Fruit fly (Drosophila melanogaster) whole organism, prepupa: ENCODE measurements around the gene neb.

Source experiments
- CG10669 ChIP-seq: fragments of 200-800 bp; sonication (Bioruptor generic); optimal IDR thresholded peaks from 3 replicates; lab custom pipeline; 2018; ENCODE audit warnings: missing biosample characterization, mild to moderate bottlenecking, missing genetic modification characterization, moderate library complexity
- CG11294 ChIP-seq: fragments of 200-800 bp; sonication (Bioruptor generic); IDR thresholded peaks from 2 replicates; pipeline ENCODE4 v1.3.6; 2022; ENCODE audit warnings: missing biosample characterization, missing genetic modification characterization
- CG11762 ChIP-seq: fragments of 200-800 bp; sonication (Bioruptor generic); optimal IDR thresholded peaks from 3 replicates; lab custom pipeline; 2016; ENCODE audit warnings: missing biosample characterization, missing genetic modification characterization; ENCODE audit not compliant: insufficient read depth
- CG11902 ChIP-seq: fragments of 200-800 bp; sonication (Bioruptor generic); optimal IDR thresholded peaks from 3 replicates; lab custom pipeline; 2016; ENCODE audit warnings: missing biosample characterization, missing genetic modification characterization
- CG16779 ChIP-seq: fragments of 200-800 bp; sonication (Bioruptor generic); optimal IDR thresholded peaks from 3 replicates; lab custom pipeline; 2017; ENCODE audit warnings: missing biosample characterization, mild to moderate bottlenecking, missing genetic modification characterization
- CG3032 ChIP-seq: fragments of 200-800 bp; optimal IDR thresholded peaks from 2 replicates; lab custom pipeline; 2019; ENCODE audit warnings: missing biosample characterization, mild to moderate bottlenecking, missing genetic modification characterization, moderate library complexity
- CG32006 ChIP-seq: fragments of 200-800 bp; sonication (Bioruptor generic); optimal IDR thresholded peaks from 3 replicates; lab custom pipeline; 2017; ENCODE audit warnings: missing biosample characterization, mild to moderate bottlenecking, missing genetic modification characterization
- CG34406 ChIP-seq: fragments of 200-800 bp; sonication (Bioruptor generic); optimal IDR thresholded peaks from 3 replicates; lab custom pipeline; 2016; ENCODE audit warnings: missing biosample characterization, missing genetic modification characterization
- CG6276 ChIP-seq: fragments of 200-800 bp; sonication (Bioruptor generic); optimal IDR thresholded peaks from 2 replicates; lab custom pipeline; 2017; ENCODE audit warnings: missing biosample characterization, mild to moderate bottlenecking, missing genetic modification characterization
- CG6808 ChIP-seq: fragments of 200-800 bp; sonication (Bioruptor generic); optimal IDR thresholded peaks from 3 replicates; lab custom pipeline; 2017; ENCODE audit warnings: missing biosample characterization, missing genetic modification characterization, mild to moderate bottlenecking, moderate library complexity, missing genetic modification reagents
- CG6854 ChIP-seq: fragments of 200-800 bp; sonication (Bioruptor generic); optimal IDR thresholded peaks from 2 replicates; lab custom pipeline; 2017; ENCODE audit warnings: missing biosample characterization, mild to moderate bottlenecking, missing genetic modification characterization
- CG7368 ChIP-seq: fragments of 200-800 bp; sonication (Bioruptor generic); optimal IDR thresholded peaks from 3 replicates; lab custom pipeline; 2016; ENCODE audit warnings: missing biosample characterization, missing genetic modification characterization
- CG8119 ChIP-seq: fragments of 200-800 bp; sonication (Bioruptor generic); IDR thresholded peaks from 3 replicates; pipeline ENCODE4 v1.3.6; 2022; ENCODE audit warnings: missing biosample characterization, missing genetic modification characterization
- CG8319 ChIP-seq: fragments of 200-800 bp; sonication (Bioruptor generic); optimal IDR thresholded peaks from 3 replicates; lab custom pipeline; 2016; ENCODE audit warnings: missing biosample characterization, missing genetic modification characterization
- CG9139 ChIP-seq: fragments of 200-800 bp; sonication (Bioruptor generic); optimal IDR thresholded peaks from 3 replicates; lab custom pipeline; 2017; ENCODE audit warnings: missing biosample characterization, mild to moderate bottlenecking, missing genetic modification characterization
- Eip75B ChIP-seq: fragments of 200-800 bp; sonication (Bioruptor generic); optimal IDR thresholded peaks from 3 replicates; lab custom pipeline; 2016; ENCODE audit warnings: missing biosample characterization, missing genetic modification characterization
- Eip78C ChIP-seq: fragments of 200-800 bp; sonication (Bioruptor generic); peaks from one replicate; lab custom pipeline; 2016; ENCODE audit warnings: missing biosample characterization, missing genetic modification characterization
- Eip93F ChIP-seq: fragments of 200-800 bp; sonication (Bioruptor generic); optimal IDR thresholded peaks from 2 replicates; lab custom pipeline; 2016; ENCODE audit warnings: missing biosample characterization, mild to moderate bottlenecking, missing genetic modification characterization
- Ets21C ChIP-seq: fragments of 200-800 bp; sonication (Bioruptor generic); optimal IDR thresholded peaks from 3 replicates; lab custom pipeline; 2016; ENCODE audit warnings: missing biosample characterization, missing genetic modification characterization
- Ets96B ChIP-seq: fragments of 200-800 bp; optimal IDR thresholded peaks from 2 replicates; lab custom pipeline; 2019; ENCODE audit warnings: missing biosample characterization, mild to moderate bottlenecking, missing genetic modification characterization, moderate library complexity
- Hr38 ChIP-seq: sonication (Bioruptor generic); optimal IDR thresholded peaks from 2 replicates; lab custom pipeline; 2016; ENCODE audit warnings: missing biosample characterization, missing genetic modification characterization
- Hr4 ChIP-seq: fragments of 200-800 bp; sonication (Bioruptor generic); optimal IDR thresholded peaks from 3 replicates; lab custom pipeline; 2016; ENCODE audit warnings: missing biosample characterization, missing genetic modification characterization
- Met ChIP-seq: fragments of 200-800 bp; sonication (Bioruptor generic); optimal IDR thresholded peaks from 3 replicates; lab custom pipeline; 2016; ENCODE audit warnings: missing biosample characterization, missing genetic modification characterization
- Smox ChIP-seq: fragments of 200-800 bp; sonication (Bioruptor generic); optimal IDR thresholded peaks from 3 replicates; lab custom pipeline; 2016; ENCODE audit warnings: missing biosample characterization, missing genetic modification characterization
- Sox102F ChIP-seq: fragments of 200-800 bp; sonication (Bioruptor generic); optimal IDR thresholded peaks from 2 replicates; lab custom pipeline; 2016; ENCODE audit warnings: missing biosample characterization, mild to moderate bottlenecking, missing genetic modification characterization
- achi ChIP-seq: fragments of 200-800 bp; sonication (Bioruptor generic); optimal IDR thresholded peaks from 3 replicates; lab custom pipeline; 2016; ENCODE audit warnings: missing biosample characterization, missing genetic modification characterization
- cyc ChIP-seq: fragments of 200-800 bp; sonication (Bioruptor generic); optimal IDR thresholded peaks from 3 replicates; lab custom pipeline; 2016; ENCODE audit warnings: missing biosample characterization, missing genetic modification characterization
- dsx ChIP-seq: fragments of 200-800 bp; optimal IDR thresholded peaks from 3 replicates; lab custom pipeline; 2019; ENCODE audit warnings: missing biosample characterization, mild to moderate bottlenecking, missing genetic modification characterization, moderate library complexity; ENCODE audit not compliant: poor library complexity, severe bottlenecking
- eg ChIP-seq: fragments of 200-800 bp; sonication (Bioruptor generic); IDR thresholded peaks from 3 replicates; pipeline ENCODE4 v1.3.6; 2022; ENCODE audit warnings: missing biosample characterization, missing genetic modification characterization
- esn ChIP-seq: fragments of 200-800 bp; sonication (Bioruptor generic); optimal IDR thresholded peaks from 2 replicates; lab custom pipeline; 2016; ENCODE audit warnings: missing biosample characterization, mild to moderate bottlenecking, missing genetic modification characterization, moderate library complexity
- fd85E ChIP-seq: fragments of 200-800 bp; sonication (Bioruptor generic); optimal IDR thresholded peaks from 3 replicates; lab custom pipeline; 2016; ENCODE audit warnings: missing biosample characterization, missing genetic modification characterization
- fkh ChIP-seq: fragments of 200-800 bp; sonication (Bioruptor generic); optimal IDR thresholded peaks from 3 replicates; lab custom pipeline; 2017; ENCODE audit warnings: missing biosample characterization, mild to moderate bottlenecking, missing genetic modification characterization, moderate library complexity
- lz ChIP-seq: fragments of 200-800 bp; sonication (Bioruptor generic); optimal IDR thresholded peaks from 3 replicates; lab custom pipeline; 2016; ENCODE audit warnings: missing biosample characterization, missing genetic modification characterization
- pdm3 ChIP-seq: fragments of 200-800 bp; sonication (Bioruptor generic); optimal IDR thresholded peaks from 3 replicates; lab custom pipeline; 2016; ENCODE audit warnings: missing biosample characterization, missing genetic modification characterization
- ss ChIP-seq, 2 experiments: fragments of 200-800 bp; sonication (Bioruptor generic); optimal IDR thresholded peaks; 2 replicates in 1 of 2; 3 replicates in 1 of 2; lab custom pipeline; 2017 to 2018; ENCODE audit warnings: mild to moderate bottlenecking in 2 of 2, missing biosample characterization in 2 of 2, missing genetic modification characterization in 2 of 2, moderate library complexity in 1 of 2
- svp ChIP-seq: fragments of 200-800 bp; sonication (Bioruptor generic); peaks from one replicate; lab custom pipeline; 2016; ENCODE audit warnings: missing biosample characterization, missing genetic modification characterization
- topi ChIP-seq: fragments of 200-800 bp; sonication (Bioruptor generic); optimal IDR thresholded peaks from 3 replicates; lab custom pipeline; 2016; ENCODE audit warnings: missing biosample characterization, missing genetic modification characterization
- vri ChIP-seq: fragments of 200-800 bp; sonication (Bioruptor generic); optimal IDR thresholded peaks from 3 replicates; lab custom pipeline; 2016; ENCODE audit warnings: missing biosample characterization, mild to moderate bottlenecking, missing genetic modification characterization

Gene neb

DNA sequence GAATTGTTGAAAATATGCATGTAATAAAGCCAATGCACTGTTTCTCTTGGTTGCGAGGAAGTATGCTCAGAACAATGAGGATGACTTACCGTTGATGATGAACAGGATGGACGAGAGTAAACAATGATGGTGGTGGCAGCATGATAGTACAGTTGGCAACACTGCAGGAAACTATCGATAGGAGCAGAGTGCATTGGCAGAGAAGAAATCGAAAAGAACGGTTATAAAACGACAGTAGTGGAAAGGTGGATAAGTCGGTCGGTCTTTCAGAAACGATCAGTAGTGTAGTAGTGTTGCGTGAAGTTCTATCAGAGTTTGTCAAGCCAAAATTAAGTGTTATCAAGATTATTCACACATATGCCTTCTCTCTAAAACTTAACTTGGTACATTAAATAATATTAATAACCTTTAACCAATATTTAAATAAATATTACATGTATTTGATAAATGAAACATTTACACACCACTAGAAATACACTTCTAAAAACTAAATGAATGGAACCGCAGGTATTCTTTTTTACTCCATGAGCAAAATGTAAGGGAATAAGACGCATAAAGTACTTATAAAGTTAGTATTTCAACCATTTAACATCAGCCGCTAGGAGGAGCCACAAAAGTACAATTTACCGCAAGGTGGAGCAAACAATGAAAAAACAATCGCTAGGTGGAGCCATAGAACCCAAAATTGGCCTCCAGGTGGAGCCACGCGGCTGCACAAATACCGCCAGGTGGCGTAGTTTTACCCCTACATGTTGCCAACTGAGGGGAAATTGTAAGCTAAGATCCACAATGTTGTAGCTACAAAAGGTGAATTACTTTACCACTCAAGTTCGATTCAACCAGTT lies 45.1 kb downstream of the neb start (continued):
- TF ChIP-seq CG11294 (GFP tag; lab: Robert Waterston, UW) (no peak), vri (GFP tag; lab: Kevin White, UChicago) (peak; percentile 27), eg (GFP tag; lab: Robert Waterston, UW) (peak; percentile 61; the same call in 2 of the 3 replicates), CG11762 (GFP tag; lab: Kevin White, UChicago) (peak; percentile 12), CG16779 (tag; lab: Kevin White, UChicago) (peak; percentile 20), CG11902 (peak; percentile 62), CG6854 (GFP tag; lab: Kevin White, UChicago) (no peak), svp (GFP tag; lab: Kevin White, UChicago) (peak; percentile 79), CG3032 (peak; percentile 70), CG9139 (GFP tag; lab: Kevin White, UChicago) (peak; percentile 50), Hr4 (GFP tag; lab: Kevin White, UChicago) (peak; percentile 45), dsx (GFP tag; lab: Kevin White, UChicago) (peak; percentile 52)
- TF ChIP-seq, all 60 proteins: peak for 48

DNA sequence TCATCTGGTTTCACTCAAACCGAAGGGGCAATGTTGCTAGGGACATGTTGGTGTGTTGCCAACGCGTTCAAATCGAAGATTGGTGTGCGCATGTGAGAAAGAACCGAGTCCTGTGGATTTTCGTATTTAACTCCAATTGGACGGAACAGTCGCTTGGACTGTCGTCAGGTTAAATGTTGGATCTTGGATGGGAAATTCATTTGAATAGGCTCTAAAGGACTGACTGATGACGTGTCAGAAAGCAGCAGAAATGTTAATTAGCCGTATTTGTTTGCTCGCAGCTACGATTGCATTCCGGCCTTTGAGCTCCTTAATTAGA lies 45.6 kb downstream of the neb start:
- TF ChIP-seq pdm3 (no peak), CG6276 (no peak), Ets96B (tag; lab: Kevin White, UChicago) (no peak), Hr4 (GFP tag; lab: Kevin White, UChicago) (no peak), Hr38 (GFP tag; lab: Kevin White, UChicago) (no peak), CG10669 (no peak), cyc (GFP tag; lab: Kevin White, UChicago) (no peak), Smox (GFP tag; lab: Kevin White, UChicago) (no peak), fd85E (GFP tag; lab: Kevin White, UChicago) (no peak), vri (GFP tag; lab: Kevin White, UChicago) (no peak), Eip75B (GFP tag; lab: Kevin White, UChicago) (no peak), lz (GFP tag; lab: Kevin White, UChicago) (no peak), Eip93F (GFP tag; lab: Kevin White, UChicago) (no peak), CG34406 (no peak), topi (GFP tag; lab: Kevin White, UChicago) (no peak), fkh (GFP tag; lab: Kevin White, UChicago) (no peak), CG8319 (GFP tag; lab: Kevin White, UChicago) (no peak), Ets21C (GFP tag; lab: Kevin White, UChicago) (no peak), CG6854 (GFP tag; lab: Kevin White, UChicago) (no peak)

DNA sequence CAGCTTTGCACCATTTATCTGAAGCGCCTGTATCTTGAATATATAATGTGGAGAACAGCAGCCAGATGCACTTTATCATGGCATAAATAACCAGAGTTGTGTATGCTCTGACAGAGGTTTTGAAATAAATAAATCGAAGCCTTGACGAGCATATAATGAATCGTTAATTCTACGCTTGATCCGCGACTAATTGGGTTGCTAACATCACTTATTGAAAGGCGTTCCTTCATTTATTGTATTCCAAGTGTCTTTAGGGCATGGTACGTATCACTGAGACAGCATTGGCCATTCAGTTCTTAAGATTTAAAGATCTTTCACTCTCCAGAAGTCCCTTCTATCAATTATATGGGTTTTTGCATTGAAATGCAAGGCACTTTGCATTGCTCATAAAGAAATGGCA lies 59.3 kb downstream of the neb start, which contains the start of gene CG10651:
Gene CG10651 (minus strand): TSS at position 101 of the 400 bp plus-strand sequence.
- TF ChIP-seq CG32006 (GFP tag; lab: Kevin White, UChicago) (no peak), Met (no peak), Sox102F (GFP tag; lab: Kevin White, UChicago) (no peak), Eip78C (GFP tag; lab: Kevin White, UChicago) (no peak), pdm3 (no peak), Smox (GFP tag; lab: Kevin White, UChicago) (no peak), cyc (GFP tag; lab: Kevin White, UChicago) (no peak), ss (GFP tag; optimal IDR thresholded peaks at IDR 0.05; lab: Kevin White, UChicago) (no peak), vri (GFP tag; lab: Kevin White, UChicago) (no peak), dsx (GFP tag; lab: Kevin White, UChicago) (no peak), CG8119 (GFP tag; lab: Robert Waterston, UW) (no peak), CG7368 (GFP tag; lab: Kevin White, UChicago) (no peak), fd85E (GFP tag; lab: Kevin White, UChicago) (no peak), lz (GFP tag; lab: Kevin White, UChicago) (no peak), achi (GFP tag; lab: Kevin White, UChicago) (no peak), fkh (GFP tag; lab: Kevin White, UChicago) (no peak), esn (GFP tag; lab: Kevin White, UChicago) (no peak), CG6808 (GFP tag; lab: Kevin White, UChicago) (no peak)
